Fruit fly (Drosophila melanogaster): Measurements from ENCODE around the gene Sms.
A peak's percentile ranks its signal among the peaks of the same experiment; 100 is the strongest.

Sms gene

DNA sequence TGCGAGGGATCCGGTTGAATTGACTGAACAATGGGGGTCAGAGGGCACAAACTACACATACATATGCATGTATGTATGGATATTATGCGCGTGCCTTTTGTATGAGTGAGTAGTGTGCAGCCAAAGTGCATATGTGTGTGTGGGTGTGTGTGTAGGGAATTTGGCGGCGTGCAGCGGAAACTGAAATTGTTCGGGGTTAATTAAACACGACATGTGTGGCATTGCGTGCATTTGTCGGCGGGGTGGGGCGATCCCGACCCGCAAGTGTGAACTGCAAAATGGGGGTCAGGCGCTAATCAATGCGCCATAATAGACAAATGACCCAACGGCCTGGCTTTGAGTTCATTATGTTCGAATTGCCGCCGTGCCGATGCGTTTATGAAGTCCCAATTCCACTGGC lies 21.0 kb upstream of the Sms start (continued):
- no peak for TF ChIP-seq CG12744 (GFP tag; optimal IDR thresholded peaks at IDR 0.05)
- TF ChIP-seq cwo (GFP tag; optimal IDR thresholded peaks at IDR 0.05): no peak
- TF ChIP-seq CG7963 (GFP tag; IDR thresholded peaks at IDR 0.05; ENCODE audit: partially characterized antibody): no peak
- TF ChIP-seq ind (GFP tag; optimal IDR thresholded peaks at IDR 0.05): no peak
- TF ChIP-seq fd102C (GFP tag; optimal IDR thresholded peaks at IDR 0.05): no peak
- no peak for TF ChIP-seq GATAe (GFP tag; conservative IDR thresholded peaks at IDR 0.05)
- TF ChIP-seq wor (GFP tag; IDR thresholded peaks at IDR 0.05): no peak
- TF ChIP-seq bigmax (GFP tag; optimal IDR thresholded peaks at IDR 0.05): no peak
- peak in 1 of 2 experiments; percentile 67 for TF ChIP-seq Hr78 (GFP tag; optimal IDR thresholded peaks at IDR 0.05)

DNA sequence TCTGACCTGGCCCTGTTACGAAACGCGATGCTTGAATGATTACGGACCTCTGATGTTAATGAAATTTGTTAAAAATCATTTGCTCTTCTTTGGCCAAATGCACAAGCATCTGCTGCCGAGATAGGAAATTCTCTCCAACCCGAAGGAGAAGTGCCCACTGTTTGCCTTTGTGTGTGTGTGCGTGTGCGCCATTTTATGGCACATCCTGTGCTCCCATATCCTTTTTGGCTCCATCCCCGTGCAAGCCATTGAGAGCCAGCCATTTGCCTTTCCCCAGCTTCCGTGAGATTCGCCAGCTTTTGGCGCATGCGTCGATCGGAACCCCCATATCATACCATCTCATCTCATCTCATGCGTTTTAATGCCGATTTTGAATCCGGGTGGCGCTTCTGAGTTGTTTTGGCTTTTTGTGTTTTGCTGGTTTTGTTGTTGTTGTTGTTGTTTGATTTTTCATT lies 19.0 kb upstream of the Sms start, which contains the start of gene CG4328:
CG4328 (minus strand) TSS at position 51 of the 455 bp plus-strand sequence.
- TF ChIP-seq CG8924 (tag; optimal IDR thresholded peaks at IDR 0.05): no peak
- no peak for TF ChIP-seq BtbVII (GFP tag; optimal IDR thresholded peaks at IDR 0.05)
- no peak for TF ChIP-seq CG10274 (GFP tag; optimal IDR thresholded peaks at IDR 0.05)
- TF ChIP-seq PHDP (tag; optimal IDR thresholded peaks at IDR 0.05): no peak
- no peak for TF ChIP-seq gfzf (GFP tag; optimal IDR thresholded peaks at IDR 0.05)
- no peak for TF ChIP-seq E2f2 (GFP tag; IDR thresholded peaks at IDR 0.05)
- TF ChIP-seq Hmr (GFP tag; optimal IDR thresholded peaks at IDR 0.05): no peak
- no peak for TF ChIP-seq CG1529 (GFP tag; optimal IDR thresholded peaks at IDR 0.05)
- TF ChIP-seq onecut (GFP tag; IDR thresholded peaks at IDR 0.05): no peak
- TF ChIP-seq dati (GFP tag; IDR thresholded peaks at IDR 0.05): no peak
- no peak for TF ChIP-seq Rfx (GFP tag; IDR thresholded peaks at IDR 0.05)
- no peak for TF ChIP-seq Mrtf (GFP tag; IDR thresholded peaks at IDR 0.05)
- TF ChIP-seq abd-A (tag; optimal IDR thresholded peaks at IDR 0.05): peak; percentile 7
- TF ChIP-seq HHEX (GFP tag; optimal IDR thresholded peaks at IDR 0.05): no peak
- TF ChIP-seq Nf-YC (tag; optimal IDR thresholded peaks at IDR 0.05): peak; percentile 90
- no peak for TF ChIP-seq stwl (tag; optimal IDR thresholded peaks at IDR 0.05)
- TF ChIP-seq CG4707 (GFP tag; optimal IDR thresholded peaks at IDR 0.05): no peak
- no peak for TF ChIP-seq salm (tag; optimal IDR thresholded peaks at IDR 0.05)
- no peak for TF ChIP-seq schlank (tag; optimal IDR thresholded peaks at IDR 0.05)
- TF ChIP-seq ewg (GFP tag; optimal IDR thresholded peaks at IDR 0.05): peak; percentile 66
- TF ChIP-seq da (GFP tag; optimal IDR thresholded peaks at IDR 0.05): no peak
- no peak for TF ChIP-seq slp2 (GFP tag; optimal IDR thresholded peaks at IDR 0.05)
- TF ChIP-seq CG16813 (GFP tag; IDR thresholded peaks at IDR 0.05; ENCODE audit: partially characterized antibody): no peak
- TF ChIP-seq Nf-YB (GFP tag; optimal IDR thresholded peaks at IDR 0.05): peak; percentile 86
- TF ChIP-seq pita (GFP tag; optimal IDR thresholded peaks at IDR 0.05): no peak
- TF ChIP-seq gcm2 (GFP tag; optimal IDR thresholded peaks at IDR 0.05): no peak
- TF ChIP-seq Kr (GFP tag; optimal IDR thresholded peaks at IDR 0.05): no peak
- no peak for TF ChIP-seq knrl (GFP tag; IDR thresholded peaks at IDR 0.05; ENCODE audit: partially characterized antibody)
- TF ChIP-seq Dref (GFP tag; IDR thresholded peaks at IDR 0.05): no peak
- TF ChIP-seq maf-S (GFP tag; optimal IDR thresholded peaks at IDR 0.05): no peak
- TF ChIP-seq Gug (GFP tag; IDR thresholded peaks at IDR 0.05): no peak
- no peak for TF ChIP-seq D (optimal IDR thresholded peaks at IDR 0.05)
- TF ChIP-seq D (GFP tag; optimal IDR thresholded peaks at IDR 0.05): no peak
- TF ChIP-seq HmgZ (tag; optimal IDR thresholded peaks at IDR 0.05): no peak
- TF ChIP-seq cad (GFP tag; optimal IDR thresholded peaks at IDR 0.05): no peak
- no peak for TF ChIP-seq Camta (GFP tag; optimal IDR thresholded peaks at IDR 0.05)
- TF ChIP-seq ham (GFP tag; IDR thresholded peaks at IDR 0.05): no peak
- TF ChIP-seq CG6813 (GFP tag; optimal IDR thresholded peaks at IDR 0.05): no peak
- TF ChIP-seq Trl (optimal IDR thresholded peaks at IDR 0.05): peak in 1 of 2 experiments; percentile 11
- TF ChIP-seq Trl (GFP tag; optimal IDR thresholded peaks at IDR 0.05): no peak
- no peak for TF ChIP-seq CG5180 (GFP tag; optimal IDR thresholded peaks at IDR 0.05)
- TF ChIP-seq CG11504 (tag; optimal IDR thresholded peaks at IDR 0.05): no peak

All from whole organism, embryonic.